Fruit fly (Drosophila melanogaster) Kc167 (cell line): ENCODE measurements around the gene Cyp28a5.

Experiments
- insv ChIP-seq: fragments of >200 bp; optimal IDR thresholded peaks from 3 replicates; lab custom pipeline; 2018; ENCODE audit warnings: missing external identifiers
- psq ChIP-seq: fragments of >200 bp; optimal IDR thresholded peaks from 2 replicates; lab custom pipeline; 2017; ENCODE audit warnings: missing external identifiers

- TF ChIP-seq insv, result no peak
- no peak for TF ChIP-seq psq (lab: Kevin White, UChicago)
Measured at dm6 chr2L:14010410-14010809, 33.3 kb downstream of the Cyp28a5 start.
